Fruit fly (Drosophila melanogaster): ENCODE measurements around the gene ush.
A peak's percentile ranks its signal among the peaks of the same experiment; 100 is the strongest.

Gene ush

dm6 chr2L:574226-574625 lies 98.2 kb downstream of the ush start, which contains the start of the genes Ipk2 and cold (continued):
- TF ChIP-seq dimm (GFP tag; IDR thresholded peaks at IDR 0.05), result no peak
- TF ChIP-seq E2f1 (GFP tag; IDR thresholded peaks at IDR 0.05), result peak; percentile 75
- TF ChIP-seq bbx (GFP tag; IDR thresholded peaks at IDR 0.05; ENCODE audit: partially characterized antibody), result no peak
- TF ChIP-seq pan (optimal IDR thresholded peaks at IDR 0.05), result no peak
- no peak for TF ChIP-seq pan (GFP tag; optimal IDR thresholded peaks at IDR 0.05 in 1 of 2, IDR thresholded peaks at IDR 0.05 in 1 of 2)
- peak; percentile 81 for TF ChIP-seq CG9727 (GFP tag; optimal IDR thresholded peaks at IDR 0.05)
- TF ChIP-seq Drgx (GFP tag; IDR thresholded peaks at IDR 0.05), result peak; percentile 40; the same call in 1 of the 2 replicates
- peak; percentile 95 for TF ChIP-seq row (GFP tag; IDR thresholded peaks at IDR 0.05)
- peak in 1 of 2 experiments; percentile 69 for TF ChIP-seq bsh (GFP tag; optimal IDR thresholded peaks at IDR 0.05)
- TF ChIP-seq Elba2 (GFP tag; optimal IDR thresholded peaks at IDR 0.05), result peak; percentile 35
- TF ChIP-seq scrt (GFP tag; optimal IDR thresholded peaks at IDR 0.05), result peak; percentile 97
- no peak for TF ChIP-seq dati (GFP tag; IDR thresholded peaks at IDR 0.05)
- peak; percentile 51; the same call in 2 of the 3 replicates for TF ChIP-seq CG34422 (GFP tag; IDR thresholded peaks at IDR 0.05)
- TF ChIP-seq Dek (tag; optimal IDR thresholded peaks at IDR 0.05), result peak; percentile 58
- peak; percentile 49 for TF ChIP-seq onecut (GFP tag; IDR thresholded peaks at IDR 0.05)
- peak; percentile 80; the same call in 2 of the 3 replicates for TF ChIP-seq CG11456 (GFP tag; IDR thresholded peaks at IDR 0.05)
- TF ChIP-seq CG4328 (GFP tag; optimal IDR thresholded peaks at IDR 0.05), result peak; percentile 69
- TF ChIP-seq yki (optimal IDR thresholded peaks at IDR 0.05), result no peak
- TF ChIP-seq Mes4 (GFP tag; optimal IDR thresholded peaks at IDR 0.05), result peak; percentile 48
- TF ChIP-seq Bdp1 (GFP tag; optimal IDR thresholded peaks at IDR 0.05), result peak; percentile 79
- peak; percentile 90 for TF ChIP-seq Rfx (GFP tag; IDR thresholded peaks at IDR 0.05)
- TF ChIP-seq CG6689 (GFP tag; IDR thresholded peaks at IDR 0.05), result peak; percentile 74
- no peak for TF ChIP-seq corto (GFP tag; optimal IDR thresholded peaks at IDR 0.05)
- peak; percentile 84 for TF ChIP-seq ems (GFP tag; optimal IDR thresholded peaks at IDR 0.05)
- peak; percentile 90 for TF ChIP-seq HmgZ (tag; optimal IDR thresholded peaks at IDR 0.05)
- peak; percentile 83 for TF ChIP-seq ind (GFP tag; optimal IDR thresholded peaks at IDR 0.05)
- peak; percentile 85 for TF ChIP-seq CG18476 (GFP tag; optimal IDR thresholded peaks at IDR 0.05)
- TF ChIP-seq her (GFP tag; optimal IDR thresholded peaks at IDR 0.05), result peak; percentile 36
- TF ChIP-seq Ada2b (GFP tag; IDR thresholded peaks at IDR 0.05), result peak; percentile 60
- peak; percentile 42 for TF ChIP-seq NC2α (GFP tag; optimal IDR thresholded peaks at IDR 0.05)
- peak; percentile 93 for TF ChIP-seq CG3847 (GFP tag; IDR thresholded peaks at IDR 0.05)
- no peak for TF ChIP-seq grn (GFP tag; optimal IDR thresholded peaks at IDR 0.05)
- TF ChIP-seq schlank (tag; optimal IDR thresholded peaks at IDR 0.05), result peak; percentile 22
- peak; percentile 69 for TF ChIP-seq CG8290 (GFP tag; optimal IDR thresholded peaks at IDR 0.05)
- TF ChIP-seq CG8290 (tag; optimal IDR thresholded peaks at IDR 0.05), result peak in 1 of 2 experiments; percentile 23
- peak; percentile 80 for TF ChIP-seq CG16815 (GFP tag; optimal IDR thresholded peaks at IDR 0.05)
- TF ChIP-seq CG1603 (tag; optimal IDR thresholded peaks at IDR 0.05), result peak; percentile 50
- peak; percentile 73 for TF ChIP-seq maf-S (GFP tag; optimal IDR thresholded peaks at IDR 0.05)
- no peak for TF ChIP-seq sim (GFP tag; IDR thresholded peaks at IDR 0.05)
- TF ChIP-seq Eip74EF (GFP tag; optimal IDR thresholded peaks at IDR 0.05), result no peak
- TF ChIP-seq CG15011 (GFP tag; optimal IDR thresholded peaks at IDR 0.05), result no peak
- peak; percentile 86 for TF ChIP-seq Ptx1 (GFP tag; IDR thresholded peaks at IDR 0.05)
- TF ChIP-seq da (GFP tag; optimal IDR thresholded peaks at IDR 0.05), result peak; percentile 37
- TF ChIP-seq Hand (GFP tag; optimal IDR thresholded peaks at IDR 0.05), result peak; percentile 48
- peak; percentile 69 for TF ChIP-seq fd3F (GFP tag; optimal IDR thresholded peaks at IDR 0.05)
- no peak for TF ChIP-seq Stat92E (GFP tag; optimal IDR thresholded peaks at IDR 0.05)
- TF ChIP-seq z (GFP tag; IDR thresholded peaks at IDR 0.05), result no peak
- peak; percentile 57; the same call in 1 of the 3 replicates for TF ChIP-seq Optix (GFP tag; IDR thresholded peaks at IDR 0.05)
- TF ChIP-seq CG6175 (GFP tag; IDR thresholded peaks at IDR 0.05), result no peak
- TF ChIP-seq HLH54F (GFP tag; optimal IDR thresholded peaks at IDR 0.05), result peak; percentile 87
- TF ChIP-seq zfh2 (GFP tag; optimal IDR thresholded peaks at IDR 0.05), result peak; percentile 88
- no peak for TF ChIP-seq sima (GFP tag; optimal IDR thresholded peaks at IDR 0.05)

Measured in whole organism, embryonic.